Worm (Caenorhabditis elegans) whole organism, early embryonic: Measurements from ENCODE around the gene Y44A6C.2.

ENCODE experiments used
- F13C5.2 ChIP-seq: sonication (generic microtip); optimal IDR thresholded peaks from 2 replicates; lab custom pipeline; 2017; ENCODE audit warnings: mild to moderate bottlenecking, missing genetic modification characterization, inconsistent platforms, missing compliant biosample characterization
- aly-1 ChIP-seq: sonication (generic microtip); optimal IDR thresholded peaks from 2 replicates; lab custom pipeline; 2016; ENCODE audit warnings: missing genetic modification characterization, missing compliant biosample characterization
- ama-1 ChIP-seq: fragments of 150-350 bp; optimal IDR thresholded peaks from 2 replicates; lab custom pipeline; 2014
- ceh-13 ChIP-seq: fragments of 200-800 bp; sonication (Bioruptor generic); optimal IDR thresholded peaks from 2 replicates; lab custom pipeline; 2018; ENCODE audit warnings: mild to moderate bottlenecking, missing genetic modification characterization, missing compliant biosample characterization
- ceh-36 ChIP-seq: sonication (generic microtip); optimal IDR thresholded peaks from 2 replicates; lab custom pipeline; 2016; ENCODE audit warnings: missing genetic modification characterization, inconsistent platforms, missing compliant biosample characterization
- tbx-11 ChIP-seq: fragments of 200-800 bp; sonication (Bioruptor generic); IDR thresholded peaks from 2 replicates; pipeline ENCODE4 v1.3.6; 2022; ENCODE audit warnings: missing genetic modification characterization, missing compliant biosample characterization
- tra-4 ChIP-seq: sonication (generic microtip); optimal IDR thresholded peaks from 2 replicates; lab custom pipeline; 2017; ENCODE audit warnings: missing genetic modification characterization, missing compliant biosample characterization

ce11 chrV:20712318-20712993, 9.6 kb upstream of the Y44A6C.2 start:
- TF ChIP-seq ama-1 (lab: Kevin White, UChicago), result no peak
- TF ChIP-seq F13C5.2 (tag; lab: Kevin White, UChicago), result no peak
- TF ChIP-seq tbx-11, result no peak
- TF ChIP-seq tra-4, result no peak
- no peak for TF ChIP-seq ceh-36 (tag; lab: Kevin White, UChicago)
- no peak for TF ChIP-seq aly-1 (tag; lab: Kevin White, UChicago)
- no peak for TF ChIP-seq ceh-13 (GFP tag; lab: Kevin White, UChicago)
